Fruit fly (Drosophila melanogaster) Kc167 (cell line): Measurements from ENCODE around the gene Nlg3.

Source experiments
- Myc ChIP-seq: fragments of >200 bp; optimal IDR thresholded peaks from 2 replicates; lab custom pipeline; 2017; ENCODE audit warnings: missing external identifiers
- h ChIP-seq: fragments of >200 bp; optimal IDR thresholded peaks from 3 replicates; lab custom pipeline; 2018; ENCODE audit warnings: missing external identifiers
- psq ChIP-seq: fragments of >200 bp; optimal IDR thresholded peaks from 2 replicates; lab custom pipeline; 2017; ENCODE audit warnings: missing external identifiers
- ttk ChIP-seq: sonication (Bioruptor generic); optimal IDR thresholded peaks from 2 replicates; lab custom pipeline; 2017; ENCODE audit warnings: missing external identifiers

DNA sequence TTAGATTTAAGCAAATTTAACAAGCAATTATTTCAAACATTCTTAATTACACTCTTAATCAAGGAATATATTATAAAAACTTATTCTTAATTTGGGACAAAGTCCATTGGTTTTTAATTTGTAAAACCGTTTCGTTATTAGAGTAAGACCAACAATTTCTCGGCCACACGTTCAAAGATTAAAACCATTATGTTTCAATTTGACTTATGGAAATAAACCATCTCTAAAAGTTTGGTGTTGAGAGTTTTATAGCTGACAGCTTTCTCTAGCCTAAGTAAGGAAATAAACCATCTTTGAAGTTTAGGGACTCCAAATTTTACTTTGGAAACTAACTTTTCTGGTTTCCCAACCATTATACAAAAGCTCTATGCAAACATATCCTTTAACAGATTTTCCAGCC, 5.1 kb upstream of the Nlg3 start:
- TF ChIP-seq Myc (lab: Kevin White, UChicago) (no peak), psq (lab: Kevin White, UChicago) (no peak), ttk (lab: Kevin White, UChicago) (no peak), h (lab: Kevin White, UChicago) (no peak)
